Worm (Caenorhabditis elegans) whole organism, L4 larva: Measurements from ENCODE around the gene unc-25.
A peak's percentile ranks its signal among the peaks of the same experiment; 100 is the strongest.

Experiments
- Y5F2A.4 ChIP-seq: fragments of 200-800 bp; sonication (Bioruptor generic); optimal IDR thresholded peaks from 2 replicates; lab custom pipeline; 2018; ENCODE audit warnings: mild to moderate bottlenecking, missing genetic modification characterization, missing compliant biosample characterization
- ZK546.5 ChIP-seq, 2 experiments: sonication (generic microtip); optimal IDR thresholded peaks; 2 replicates each; lab custom pipeline; 2017; ENCODE audit warnings: missing biosample characterization in 2 of 2, missing genetic modification characterization in 2 of 2
- aha-1 ChIP-seq: fragments of 150-350 bp; peaks from one replicate; lab custom pipeline; 2014; ENCODE audit warnings: missing biosample characterization, missing genetic modification characterization
- ama-1 ChIP-seq: fragments of 150-350 bp; optimal IDR thresholded peaks from 2 replicates; lab custom pipeline; 2014; ENCODE audit warnings: inconsistent platforms, mixed read lengths
- ceh-20 ChIP-seq: fragments of 200-800 bp; sonication (Bioruptor generic); IDR thresholded peaks from 2 replicates; pipeline ENCODE4 v1.3.6; 2022; ENCODE audit warnings: missing genetic modification reagents, missing genetic modification characterization, missing compliant biosample characterization
- ceh-32 ChIP-seq: sonication (generic microtip); optimal IDR thresholded peaks from 2 replicates; lab custom pipeline; 2016; ENCODE audit warnings: mild to moderate bottlenecking, missing genetic modification characterization, missing compliant biosample characterization; ENCODE audit not compliant: poor library complexity
- ceh-62 ChIP-seq: sonication (generic microtip); optimal IDR thresholded peaks from 2 replicates; lab custom pipeline; 2017; ENCODE audit warnings: missing biosample characterization, missing genetic modification characterization
- ces-1 ChIP-seq: fragments of 150-350 bp; sonication (generic microtip); optimal IDR thresholded peaks from 4 replicates; lab custom pipeline; 2014; ENCODE audit warnings: missing biosample characterization, missing genetic modification reagents, missing genetic modification characterization
- daf-12 ChIP-seq: fragments of 150-350 bp; optimal IDR thresholded peaks from 2 replicates; lab custom pipeline; 2014; ENCODE audit warnings: missing biosample characterization, missing genetic modification reagents, missing genetic modification characterization
- daf-16 ChIP-seq, 3 experiments: sonication (generic microtip); optimal IDR thresholded peaks; 2 replicates each; lab custom pipeline; 2016 to 2017; ENCODE audit warnings: missing genetic modification characterization in 3 of 3, missing genetic modification reagents in 3 of 3, mild to moderate bottlenecking in 2 of 3, missing compliant biosample characterization in 2 of 3, missing biosample characterization in 1 of 3, moderate library complexity in 1 of 3
- daf-8 ChIP-seq: fragments of 200-800 bp; sonication (Bioruptor generic); IDR thresholded peaks from 2 replicates; pipeline ENCODE4 v1.3.6; 2022; ENCODE audit warnings: missing genetic modification characterization, missing compliant biosample characterization
- fkh-10 ChIP-seq: fragments of 150-350 bp; optimal IDR thresholded peaks from 2 replicates; lab custom pipeline; 2014; ENCODE audit warnings: missing biosample characterization, missing genetic modification reagents, missing genetic modification characterization
- hlh-30 ChIP-seq: sonication (generic microtip); optimal IDR thresholded peaks from 2 replicates; lab custom pipeline; 2017; ENCODE audit warnings: antibody characterized with exemption, mild to moderate bottlenecking, missing genetic modification characterization, missing compliant biosample characterization; ENCODE audit not compliant: insufficient read depth
- hmg-1.1 ChIP-seq: fragments of 200-800 bp; sonication (Bioruptor generic); IDR thresholded peaks from 2 replicates; pipeline ENCODE4 v1.3.6; 2022; ENCODE audit warnings: missing genetic modification reagents, missing genetic modification characterization, missing compliant biosample characterization
- jun-1 ChIP-seq: fragments of 150-350 bp; optimal IDR thresholded peaks from 2 replicates; lab custom pipeline; 2014; ENCODE audit warnings: missing biosample characterization, missing genetic modification reagents, missing genetic modification characterization
- lin-1 ChIP-seq: fragments of 200-800 bp; sonication (Bioruptor generic); IDR thresholded peaks from 2 replicates; pipeline ENCODE4 v1.3.6; 2022; ENCODE audit warnings: missing genetic modification reagents, missing genetic modification characterization, missing compliant biosample characterization
- lin-15B ChIP-seq: fragments of 150-350 bp; sonication (generic microtip); optimal IDR thresholded peaks from 3 replicates; lab custom pipeline; 2014; ENCODE audit warnings: missing biosample characterization, missing genetic modification characterization
- lin-29 ChIP-seq: fragments of 200-800 bp; sonication (Bioruptor generic); IDR thresholded peaks from 2 replicates; pipeline ENCODE4 v1.3.6; 2022; ENCODE audit warnings: missing genetic modification reagents, missing genetic modification characterization, missing compliant biosample characterization
- lin-38 ChIP-seq: fragments of 200-800 bp; sonication (Bioruptor generic); IDR thresholded peaks from 2 replicates; pipeline ENCODE4 v1.3.6; 2022; ENCODE audit warnings: missing genetic modification reagents, missing genetic modification characterization, missing compliant biosample characterization
- lir-3 ChIP-seq: sonication (generic microtip); optimal IDR thresholded peaks from 2 replicates; lab custom pipeline; 2016; ENCODE audit warnings: mild to moderate bottlenecking, missing genetic modification characterization, missing compliant biosample characterization
- lsy-2 ChIP-seq, 2 experiments: fragments of 150-350 bp in 1 of 2; sonication (generic microtip) in 1 of 2; optimal IDR thresholded peaks; 2 replicates each; lab custom pipeline; 2014 to 2017; ENCODE audit warnings: missing biosample characterization in 2 of 2, missing genetic modification characterization in 2 of 2
- mes-2 ChIP-seq: sonication (generic microtip); optimal IDR thresholded peaks from 2 replicates; lab custom pipeline; 2016; ENCODE audit warnings: missing genotype, mild to moderate bottlenecking, missing genetic modification characterization, missing compliant biosample characterization; ENCODE audit not compliant: poor library complexity, severe bottlenecking
- nhr-102 ChIP-seq: sonication (generic microtip); optimal IDR thresholded peaks from 2 replicates; lab custom pipeline; 2016; ENCODE audit warnings: mild to moderate bottlenecking, missing genetic modification characterization, moderate library complexity, missing compliant biosample characterization
- nhr-111 ChIP-seq: fragments of 200-800 bp; sonication (Bioruptor generic); optimal IDR thresholded peaks from 2 replicates; lab custom pipeline; 2018; ENCODE audit warnings: mild to moderate bottlenecking, missing genetic modification characterization, missing compliant biosample characterization
- nhr-237 ChIP-seq: sonication (generic microtip); optimal IDR thresholded peaks from 2 replicates; lab custom pipeline; 2017; ENCODE audit warnings: missing biosample characterization, missing genetic modification characterization
- nhr-42 ChIP-seq: fragments of 200-800 bp; sonication (Bioruptor generic); IDR thresholded peaks from 2 replicates; pipeline ENCODE4 v1.3.6; 2022; ENCODE audit warnings: missing genetic modification characterization, missing compliant biosample characterization
- nhr-77 ChIP-seq: fragments of 150-350 bp; optimal IDR thresholded peaks from 2 replicates; lab custom pipeline; 2014; ENCODE audit warnings: missing biosample characterization, missing genetic modification characterization
- php-3 ChIP-seq: fragments of 200-800 bp; sonication (Bioruptor generic); IDR thresholded peaks from 2 replicates; pipeline ENCODE4 v1.3.6; 2022; ENCODE audit warnings: missing genetic modification reagents, missing genetic modification characterization, missing compliant biosample characterization
- saeg-2 ChIP-seq: fragments of 200-800 bp; sonication (Bioruptor generic); IDR thresholded peaks from 2 replicates; pipeline ENCODE4 v1.3.6; 2022; ENCODE audit warnings: missing genetic modification reagents, missing genetic modification characterization, missing compliant biosample characterization
- sdz-12 ChIP-seq: fragments of 200-800 bp; sonication (Bioruptor generic); optimal IDR thresholded peaks from 2 replicates; lab custom pipeline; 2018; ENCODE audit warnings: mild to moderate bottlenecking, missing genetic modification characterization, missing compliant biosample characterization
- skn-1 ChIP-seq: fragments of 150-350 bp; optimal IDR thresholded peaks from 2 replicates; lab custom pipeline; 2014; ENCODE audit warnings: missing biosample characterization, missing genetic modification characterization
- snpc-1.2 ChIP-seq: fragments of 200-800 bp; sonication (Bioruptor generic); IDR thresholded peaks from 2 replicates; pipeline ENCODE4 v1.3.6; 2022; ENCODE audit warnings: missing genetic modification reagents, missing genetic modification characterization, missing compliant biosample characterization
- spr-1 ChIP-seq: sonication (generic microtip); optimal IDR thresholded peaks from 2 replicates; lab custom pipeline; 2016; ENCODE audit warnings: mild to moderate bottlenecking, missing genetic modification characterization, missing compliant biosample characterization
- unc-62 ChIP-seq, 3 experiments: fragments of 150-350 bp in 1 of 3; sonication (generic microtip); optimal IDR thresholded peaks in 2 of 3; peaks in 1 of 3; 1 replicate in 1 of 3; 2 replicates in 2 of 3; lab custom pipeline; 2014 to 2017; ENCODE audit warnings: missing biosample characterization in 3 of 3, missing genetic modification characterization in 3 of 3, missing genetic modification reagents in 3 of 3, missing genotype in 1 of 3
- zip-11 ChIP-seq: fragments of 200-800 bp; sonication (Bioruptor generic); IDR thresholded peaks from 2 replicates; pipeline ENCODE4 v1.3.6; 2022; ENCODE audit warnings: missing genetic modification characterization, missing compliant biosample characterization

unc-25 gene

DNA sequence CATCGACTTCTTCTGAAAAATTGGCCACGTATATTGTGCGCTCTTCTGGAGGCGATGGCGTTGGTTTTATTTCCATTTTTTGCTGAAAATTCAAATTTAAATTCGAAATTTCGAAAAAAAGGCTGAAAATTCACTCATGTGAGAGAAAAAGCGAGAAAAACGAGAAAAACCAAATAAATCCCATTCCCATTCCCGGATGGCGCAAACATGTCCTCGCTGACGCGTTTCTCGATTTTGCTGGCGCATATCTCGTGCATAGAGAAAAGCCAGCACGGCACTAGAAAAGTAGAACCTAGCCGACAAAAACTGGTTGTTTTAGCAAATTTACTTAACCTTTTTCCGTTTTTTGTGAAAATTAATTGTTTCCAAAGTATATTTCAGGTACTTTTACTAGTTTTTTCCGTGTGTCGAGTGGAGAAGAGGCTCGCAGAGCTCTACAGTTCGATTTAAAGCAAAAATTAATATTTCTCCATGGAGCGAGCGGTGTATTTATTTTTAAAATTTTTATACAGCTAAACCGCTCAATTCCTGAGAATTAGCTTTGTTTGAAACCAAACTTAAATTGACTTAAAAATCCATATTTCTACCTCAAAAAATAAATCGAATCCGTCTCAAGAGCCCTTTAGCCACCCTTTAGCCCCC is 10.5 kb upstream of the unc-25 start, which contains the start of gene rbm-7 (continued):
- TF ChIP-seq ZK546.5 (tag; optimal IDR thresholded peaks at IDR 0.05; lab: Kevin White, UChicago) (no peak), nhr-77 (peak; percentile 25), sdz-12 (GFP tag; lab: Kevin White, UChicago) (no peak), nhr-111 (GFP tag; lab: Kevin White, UChicago) (no peak)
- TF ChIP-seq, all 104 proteins: peak for 26

- TF ChIP-seq skn-1 (tag; lab: Kevin White, UChicago) (no peak), ceh-62 (tag; lab: Kevin White, UChicago) (no peak), daf-16 (GFP tag; optimal IDR thresholded peaks at IDR 0.05; lab: Kevin White, UChicago) (no peak), daf-16 (tag; optimal IDR thresholded peaks at IDR 0.05; lab: Kevin White, UChicago) (peak; percentile 23), ama-1 (no peak), hmg-1.1 (GFP tag; lab: Robert Waterston, UW) (no peak), daf-8 (GFP tag; lab: Robert Waterston, UW) (no peak), php-3 (peak; percentile 66; the same call in 1 of the 2 replicates)
Observed at ce11 chrIII:12932776-12933175, 9.7 kb upstream of the unc-25 start.

- no peak for TF ChIP-seq ceh-32 (tag; lab: Kevin White, UChicago)
- TF ChIP-seq lin-15B = no peak
- TF ChIP-seq lin-1 (GFP tag; lab: Robert Waterston, UW) = no peak
- peak in 1 of 2 experiments; percentile 44 for TF ChIP-seq unc-62 (GFP tag; optimal IDR thresholded peaks at IDR 0.05 in 1 of 2; lab: Kevin White, UChicago)
- no peak for TF ChIP-seq unc-62 (tag; optimal IDR thresholded peaks at IDR 0.05; lab: Kevin White, UChicago)
- no peak for TF ChIP-seq nhr-42
- TF ChIP-seq aha-1 = peak; percentile 72
- TF ChIP-seq, all 104 proteins: peak for 2
Observed at ce11 chrIII:12934417-12934816, 8.0 kb upstream of the unc-25 start, which contains the start of gene epg-3. TSS of gene epg-3 (plus strand) at chrIII:12934717.

- TF ChIP-seq jun-1 (tag; lab: Kevin White, UChicago) (no peak), Y5F2A.4 (GFP tag; lab: Kevin White, UChicago) (no peak), hlh-30 (no peak), nhr-42 (no peak), ceh-20 (no peak), lsy-2 (tag; optimal IDR thresholded peaks at IDR 0.05; lab: Kevin White, UChicago) (no peak), zip-11 (no peak), daf-12 (tag; lab: Kevin White, UChicago) (no peak), snpc-1.2 (GFP tag; lab: Robert Waterston, UW) (no peak), spr-1 (tag; lab: Kevin White, UChicago) (no peak), nhr-237 (tag; lab: Kevin White, UChicago) (no peak), ceh-62 (tag; lab: Kevin White, UChicago) (no peak), mes-2 (no peak), fkh-10 (GFP tag; lab: Kevin White, UChicago) (no peak)
Observed at ce11 chrIII:12944064-12944463, 1.6 kb downstream of the unc-25 start.

- no peak for TF ChIP-seq saeg-2 (GFP tag; lab: Robert Waterston, UW)
- peak; percentile 38; the same call in 1 of the 2 replicates for TF ChIP-seq ceh-20
- TF ChIP-seq nhr-102 (tag; lab: Kevin White, UChicago) = no peak
- no peak for TF ChIP-seq lin-29 (GFP tag; lab: Robert Waterston, UW)
- TF ChIP-seq ces-1 = no peak
- TF ChIP-seq lir-3 (tag; lab: Kevin White, UChicago) = no peak
- TF ChIP-seq hlh-30 = no peak
- no peak for TF ChIP-seq lin-38
- TF ChIP-seq hmg-1.1 (GFP tag; lab: Robert Waterston, UW) = 0 out of 2 replicates have a peak, but pooled peaks have one; percentile 17
Observed at ce11 chrIII:12945072-12945471, 2.6 kb downstream of the unc-25 start.
